Worm (Caenorhabditis elegans): ENCODE results near the gene lido-9.

The lido-9 gene

ce11 chrII:3000535-3001264, at the start of gene lido-9:
Gene lido-9 (plus strand): TSS chrII:3000768.
- TF ChIP-seq egl-27 (tag; optimal IDR thresholded peaks at IDR 0.05) (no peak), irx-1 (tag; optimal IDR thresholded peaks at IDR 0.05) (no peak), fkh-4 (tag; optimal IDR thresholded peaks at IDR 0.05; ENCODE audit: borderline replicate concordance) (no peak), mep-1 (tag; optimal IDR thresholded peaks at IDR 0.05) (no peak), C34B4.2 (tag; optimal IDR thresholded peaks at IDR 0.05) (no peak), hpl-2 (GFP tag; optimal IDR thresholded peaks at IDR 0.05) (no peak), ama-1 (optimal IDR thresholded peaks at IDR 0.05) (no peak), lin-13 (GFP tag; optimal IDR thresholded peaks at IDR 0.05) (no peak), ceh-88 (GFP tag; IDR thresholded peaks at IDR 0.05) (no peak)

ce11 chrII:2952629-2953028, 47.9 kb upstream of the lido-9 start, which contains the start of gene irld-51:
Gene irld-51 (minus strand): TSS chrII:2952729.
- TF ChIP-seq egl-27 (tag; optimal IDR thresholded peaks at IDR 0.05) = no peak

- TF ChIP-seq nhr-84 (tag; optimal IDR thresholded peaks at IDR 0.05) (no peak), unc-98 (GFP tag; IDR thresholded peaks at IDR 0.05) (no peak), mef-2 (tag; optimal IDR thresholded peaks at IDR 0.05) (no peak), aly-2 (tag; optimal IDR thresholded peaks at IDR 0.05) (no peak), nhr-12 (tag; optimal IDR thresholded peaks at IDR 0.05) (no peak), snu-23 (GFP tag; optimal IDR thresholded peaks at IDR 0.05) (no peak), lin-15B (tag; optimal IDR thresholded peaks at IDR 0.05) (no peak), ets-5 (GFP tag; IDR thresholded peaks at IDR 0.05) (no peak), nhr-77 (tag; optimal IDR thresholded peaks at IDR 0.05) (no peak), pax-3 (tag; optimal IDR thresholded peaks at IDR 0.05) (no peak), mdl-1 (tag; optimal IDR thresholded peaks at IDR 0.05) (no peak), dsc-1 (tag; optimal IDR thresholded peaks at IDR 0.05) (no peak), sox-4 (tag; optimal IDR thresholded peaks at IDR 0.05) (no peak), isw-1 (GFP tag; IDR thresholded peaks at IDR 0.05) (no peak), fos-1 (tag; optimal IDR thresholded peaks at IDR 0.05) (no peak), ceh-8 (GFP tag; optimal IDR thresholded peaks at IDR 0.05) (no peak), F16B12.6 (tag; optimal IDR thresholded peaks at IDR 0.05) (no peak)
Observed at ce11 chrII:2955656-2956115, 44.9 kb upstream of the lido-9 start, which contains the start of gene irld-48. Gene irld-48 (plus strand): TSS chrII:2956065.

ce11 chrII:2958308-2958707, 42.3 kb upstream of the lido-9 start, which contains the start of gene srw-60:
Gene srw-60 (plus strand): TSS chrII:2958608.
- TF ChIP-seq ces-1 (GFP tag; optimal IDR thresholded peaks at IDR 0.05) = no peak
- no peak for TF ChIP-seq fos-1 (tag; optimal IDR thresholded peaks at IDR 0.05)
- TF ChIP-seq hpl-2 (GFP tag; optimal IDR thresholded peaks at IDR 0.05) = no peak
- no peak for TF ChIP-seq C16A3.4 (tag; optimal IDR thresholded peaks at IDR 0.05)
- TF ChIP-seq vab-15 (tag; optimal IDR thresholded peaks at IDR 0.05) = no peak
- no peak for TF ChIP-seq fkh-8 (tag; optimal IDR thresholded peaks at IDR 0.05)
- no peak for TF ChIP-seq mab-9 (GFP tag; IDR thresholded peaks at IDR 0.05)
- no peak for TF ChIP-seq nhr-77 (tag; optimal IDR thresholded peaks at IDR 0.05)
- TF ChIP-seq ceh-90 (tag; optimal IDR thresholded peaks at IDR 0.05) = no peak

- TF ChIP-seq nhr-84 (tag; optimal IDR thresholded peaks at IDR 0.05) (no peak), pag-3 (tag; optimal IDR thresholded peaks at IDR 0.05; ENCODE audit: borderline replicate concordance, insufficient read depth) (no peak), rnt-1 (tag; optimal IDR thresholded peaks at IDR 0.05) (no peak), dpl-1 (GFP tag; optimal IDR thresholded peaks at IDR 0.05) (no peak), lin-39 (tag; optimal IDR thresholded peaks at IDR 0.05) (no peak), mab-9 (GFP tag; IDR thresholded peaks at IDR 0.05) (0 out of 2 replicates have a peak, but pooled peaks have one; percentile 32), F16B12.6 (tag; optimal IDR thresholded peaks at IDR 0.05) (no peak), swsn-7 (tag; optimal IDR thresholded peaks at IDR 0.05) (peak; percentile 53), egl-27 (tag; optimal IDR thresholded peaks at IDR 0.05) (no peak), ces-1 (GFP tag; optimal IDR thresholded peaks at IDR 0.05) (peak; percentile 6), lsy-2 (tag; optimal IDR thresholded peaks at IDR 0.05) (peak in 1 of 2 experiments; percentile 28), lin-35 (GFP tag; optimal IDR thresholded peaks at IDR 0.05) (peak in 1 of 2 experiments; percentile 31), mdl-1 (tag; optimal IDR thresholded peaks at IDR 0.05) (peak; percentile 51 to 63), tbx-2 (tag; optimal IDR thresholded peaks at IDR 0.05) (peak; percentile 38), egl-13 (tag; optimal IDR thresholded peaks at IDR 0.05) (no peak), zip-4 (GFP tag; optimal IDR thresholded peaks at IDR 0.05) (no peak), nhr-19 (GFP tag; conservative IDR thresholded peaks at IDR 0.05) (no peak)
Observed at ce11 chrII:2962531-2963164, 37.9 kb upstream of the lido-9 start.
